Fruit fly (Drosophila melanogaster): ENCODE measurements around the gene CG15528.

CG15528 gene

DNA sequence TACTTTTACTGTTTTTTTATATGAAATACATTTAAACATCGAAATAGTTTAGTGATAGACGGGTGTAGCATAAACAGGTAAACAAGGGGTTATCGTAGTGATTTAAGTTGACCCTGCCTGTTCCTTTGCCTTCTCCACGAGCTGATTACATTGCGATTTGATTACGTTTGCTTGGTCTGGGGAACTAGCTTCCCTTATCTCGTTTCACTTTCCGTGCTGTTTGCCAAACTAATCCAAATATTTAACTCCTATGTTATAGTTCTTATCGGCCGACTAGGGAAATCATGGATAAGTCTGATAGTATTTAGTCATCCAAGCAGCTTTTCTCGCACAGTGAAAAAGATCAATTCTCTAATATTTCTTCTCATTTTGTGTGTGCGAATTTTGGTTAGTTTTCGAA lies 10.1 kb upstream of the CG15528 start:
- TF ChIP-seq tj (GFP tag; optimal IDR thresholded peaks at IDR 0.05) (no peak), CG33017 (tag; optimal IDR thresholded peaks at IDR 0.05) (no peak), pad (GFP tag; optimal IDR thresholded peaks at IDR 0.05) (no peak), CG14711 (tag; optimal IDR thresholded peaks at IDR 0.05) (no peak), kay (GFP tag; ENCODE audit: borderline replicate concordance) (peak; percentile 48), ovo (GFP tag; optimal IDR thresholded peaks at IDR 0.05) (no peak), cnc (optimal IDR thresholded peaks at IDR 0.05) (no peak), CG7045 (GFP tag; optimal IDR thresholded peaks at IDR 0.05) (peak; percentile 30), cic (GFP tag; optimal IDR thresholded peaks at IDR 0.05) (peak; percentile 35), CG12768 (GFP tag; optimal IDR thresholded peaks at IDR 0.05) (no peak), CG11617 (GFP tag; optimal IDR thresholded peaks at IDR 0.05) (no peak), CG5204 (GFP tag; optimal IDR thresholded peaks at IDR 0.05) (no peak)

dm6 chr3R:30061154-30061482 lies 9.2 kb upstream of the CG15528 start:
- TF ChIP-seq Crg-1 (GFP tag; optimal IDR thresholded peaks at IDR 0.05) (no peak), CG14711 (tag; optimal IDR thresholded peaks at IDR 0.05) (peak; percentile 48), CG7045 (GFP tag; optimal IDR thresholded peaks at IDR 0.05) (no peak), Mnt (GFP tag; optimal IDR thresholded peaks at IDR 0.05) (peak; percentile 15), CG12768 (GFP tag; optimal IDR thresholded peaks at IDR 0.05) (peak; percentile 26), CG33017 (tag; optimal IDR thresholded peaks at IDR 0.05) (peak; percentile 38), CG7101 (tag; optimal IDR thresholded peaks at IDR 0.05) (peak; percentile 56), pad (GFP tag; optimal IDR thresholded peaks at IDR 0.05) (no peak)

dm6 chr3R:30060451-30061153 lies 8.7 kb upstream of the CG15528 start:
- TF ChIP-seq bab1 (GFP tag; optimal IDR thresholded peaks at IDR 0.05), result no peak
- TF ChIP-seq CG7045 (GFP tag; optimal IDR thresholded peaks at IDR 0.05), result no peak
- no peak for TF ChIP-seq CG33017 (tag; optimal IDR thresholded peaks at IDR 0.05)
- TF ChIP-seq tj (GFP tag; optimal IDR thresholded peaks at IDR 0.05), result no peak

dm6 chr3R:30059944-30060343 lies 8.0 kb upstream of the CG15528 start:
- TF ChIP-seq CG7045 (GFP tag; optimal IDR thresholded peaks at IDR 0.05), result no peak
- no peak for TF ChIP-seq ovo (GFP tag; optimal IDR thresholded peaks at IDR 0.05)
- no peak for TF ChIP-seq CG11617 (GFP tag; optimal IDR thresholded peaks at IDR 0.05)
- TF ChIP-seq Clk (GFP tag; optimal IDR thresholded peaks at IDR 0.05), result no peak
- TF ChIP-seq CG1620 (GFP tag; optimal IDR thresholded peaks at IDR 0.05), result no peak
- TF ChIP-seq pad (GFP tag; optimal IDR thresholded peaks at IDR 0.05), result no peak
- no peak for TF ChIP-seq Mnt (GFP tag; optimal IDR thresholded peaks at IDR 0.05)
- no peak for TF ChIP-seq tj (GFP tag; optimal IDR thresholded peaks at IDR 0.05)
- TF ChIP-seq Hr96 (GFP tag; optimal IDR thresholded peaks at IDR 0.05), result no peak
- no peak for TF ChIP-seq CG12768 (GFP tag; optimal IDR thresholded peaks at IDR 0.05)
- TF ChIP-seq CG7101 (tag; optimal IDR thresholded peaks at IDR 0.05), result no peak
- TF ChIP-seq CG33017 (tag; optimal IDR thresholded peaks at IDR 0.05), result no peak
- no peak for TF ChIP-seq cic (GFP tag; optimal IDR thresholded peaks at IDR 0.05)
- no peak for TF ChIP-seq cnc (optimal IDR thresholded peaks at IDR 0.05)
- TF ChIP-seq Crg-1 (GFP tag; optimal IDR thresholded peaks at IDR 0.05), result no peak
- TF ChIP-seq kay (GFP tag; ENCODE audit: borderline replicate concordance), result no peak
- TF ChIP-seq toe (GFP tag; optimal IDR thresholded peaks at IDR 0.05), result no peak
- TF ChIP-seq CG5204 (GFP tag; optimal IDR thresholded peaks at IDR 0.05), result no peak
- TF ChIP-seq bab1 (GFP tag; optimal IDR thresholded peaks at IDR 0.05), result no peak
- TF ChIP-seq CG14711 (tag; optimal IDR thresholded peaks at IDR 0.05), result no peak

DNA sequence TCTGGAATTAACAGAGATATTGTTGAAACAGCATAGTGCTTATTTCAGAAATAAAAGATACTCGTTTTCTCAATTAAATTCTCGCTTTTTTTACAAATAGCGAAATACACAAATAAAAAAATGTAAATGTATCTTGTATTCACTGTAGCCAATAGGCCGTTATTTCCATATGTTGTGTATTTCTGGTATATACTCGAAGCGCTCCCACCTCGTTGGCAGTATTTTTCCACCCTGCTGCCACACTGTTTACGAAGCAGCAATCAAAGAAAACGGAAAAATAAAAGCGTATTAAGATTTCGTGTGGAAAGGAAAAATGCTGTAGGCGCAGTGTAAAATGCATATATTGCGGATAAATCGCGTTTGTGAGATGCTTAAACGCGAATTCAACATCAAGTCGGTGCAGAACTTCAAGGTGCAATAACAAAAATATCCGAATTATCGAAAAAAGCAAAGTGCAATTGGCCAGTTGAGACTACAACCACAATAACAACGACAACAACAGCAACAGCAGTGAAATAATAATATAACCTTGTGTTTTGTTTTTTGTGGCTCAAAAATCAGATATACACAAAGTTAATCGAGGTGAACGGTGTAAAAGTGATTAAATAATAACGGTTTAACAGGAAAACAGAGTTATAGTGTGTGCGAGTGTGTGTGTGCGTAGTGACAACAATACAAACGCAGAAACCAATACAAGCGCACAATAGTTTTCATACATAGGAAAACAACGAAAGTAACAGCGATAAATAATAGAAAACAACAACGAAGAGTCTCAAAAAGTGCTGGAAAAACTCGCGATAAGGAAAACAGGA lies 6.4 kb upstream of the CG15528 start, which contains the start of gene sima:
Gene sima, plus strand, starts transcription at position 255 of the 812 bp plus-strand sequence.
- TF ChIP-seq CG11617 (GFP tag; optimal IDR thresholded peaks at IDR 0.05) (peak; percentile 40), CG5204 (GFP tag; optimal IDR thresholded peaks at IDR 0.05) (no peak), tj (GFP tag; optimal IDR thresholded peaks at IDR 0.05) (no peak), cnc (optimal IDR thresholded peaks at IDR 0.05) (no peak), CG14711 (tag; optimal IDR thresholded peaks at IDR 0.05) (peak; percentile 48), CG1620 (GFP tag; optimal IDR thresholded peaks at IDR 0.05) (no peak), toe (GFP tag; optimal IDR thresholded peaks at IDR 0.05) (peak; percentile 12), bab1 (GFP tag; optimal IDR thresholded peaks at IDR 0.05) (peak; percentile 26), CG33017 (tag; optimal IDR thresholded peaks at IDR 0.05) (peak; percentile 28), Mnt (GFP tag; optimal IDR thresholded peaks at IDR 0.05) (peak; percentile 55), ovo (GFP tag; optimal IDR thresholded peaks at IDR 0.05) (peak; percentile 1), cic (GFP tag; optimal IDR thresholded peaks at IDR 0.05) (peak; percentile 46), Crg-1 (GFP tag; optimal IDR thresholded peaks at IDR 0.05) (no peak), CG12768 (GFP tag; optimal IDR thresholded peaks at IDR 0.05) (peak; percentile 57), kay (GFP tag; ENCODE audit: borderline replicate concordance) (no peak), pad (GFP tag; optimal IDR thresholded peaks at IDR 0.05) (no peak), Clk (GFP tag; optimal IDR thresholded peaks at IDR 0.05) (no peak), CG7101 (tag; optimal IDR thresholded peaks at IDR 0.05) (peak; percentile 15), Hr96 (GFP tag; optimal IDR thresholded peaks at IDR 0.05) (no peak), CG7045 (GFP tag; optimal IDR thresholded peaks at IDR 0.05) (no peak)

DNA sequence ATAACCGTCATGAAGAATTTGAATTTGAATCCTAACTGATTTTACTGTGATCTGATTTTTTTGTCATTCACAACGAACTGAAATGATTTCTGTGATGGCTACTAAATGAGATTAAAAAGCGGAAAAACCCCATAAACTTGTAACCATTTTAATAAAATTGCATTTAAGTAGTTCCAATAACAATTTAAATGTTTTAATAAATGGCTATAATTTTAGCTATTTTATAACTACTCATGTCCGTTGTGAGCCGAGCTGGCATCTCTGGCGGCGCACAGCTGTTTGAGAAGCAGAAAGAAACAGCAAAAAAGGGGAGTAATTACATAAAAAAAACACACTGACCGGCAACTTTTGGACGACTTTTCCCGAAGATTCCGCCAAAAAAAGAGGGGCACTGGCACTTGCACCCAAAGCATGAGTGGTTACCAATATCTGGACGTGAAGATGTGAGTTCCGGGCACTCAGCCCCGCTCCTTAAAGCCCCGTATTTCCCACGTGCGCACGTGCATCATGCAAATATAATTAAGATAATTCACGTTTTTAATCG lies 4.8 kb upstream of the CG15528 start, which contains the start of the genes CG7950 and Rpp14a:
Gene CG7950, plus strand, starts transcription at position 268 of the 544 bp plus-strand sequence.
Gene Rpp14a, plus strand, starts transcription at position 268 of the 544 bp plus-strand sequence.
- TF ChIP-seq CG11617 (GFP tag; optimal IDR thresholded peaks at IDR 0.05), result peak; percentile 90
- peak; percentile 84 for TF ChIP-seq CG33017 (tag; optimal IDR thresholded peaks at IDR 0.05)
- TF ChIP-seq toe (GFP tag; optimal IDR thresholded peaks at IDR 0.05), result peak; percentile 87
- peak; percentile 96 for TF ChIP-seq CG1620 (GFP tag; optimal IDR thresholded peaks at IDR 0.05)
- peak; percentile 92 for TF ChIP-seq bab1 (GFP tag; optimal IDR thresholded peaks at IDR 0.05)
- TF ChIP-seq Mnt (GFP tag; optimal IDR thresholded peaks at IDR 0.05), result peak; percentile 93
- peak; percentile 73 for TF ChIP-seq Crg-1 (GFP tag; optimal IDR thresholded peaks at IDR 0.05)
- TF ChIP-seq kay (GFP tag; ENCODE audit: borderline replicate concordance), result no peak
- peak; percentile 73 for TF ChIP-seq tj (GFP tag; optimal IDR thresholded peaks at IDR 0.05)
- TF ChIP-seq cic (GFP tag; optimal IDR thresholded peaks at IDR 0.05), result peak; percentile 40
- TF ChIP-seq Hr96 (GFP tag; optimal IDR thresholded peaks at IDR 0.05), result no peak
- peak; percentile 65 for TF ChIP-seq pad (GFP tag; optimal IDR thresholded peaks at IDR 0.05)
- peak; percentile 70 for TF ChIP-seq CG7045 (GFP tag; optimal IDR thresholded peaks at IDR 0.05)
- no peak for TF ChIP-seq CG5204 (GFP tag; optimal IDR thresholded peaks at IDR 0.05)
- TF ChIP-seq ovo (GFP tag; optimal IDR thresholded peaks at IDR 0.05), result peak; percentile 71
- peak; percentile 62 for TF ChIP-seq Clk (GFP tag; optimal IDR thresholded peaks at IDR 0.05)
- peak; percentile 83 for TF ChIP-seq CG14711 (tag; optimal IDR thresholded peaks at IDR 0.05)
- TF ChIP-seq CG12768 (GFP tag; optimal IDR thresholded peaks at IDR 0.05), result peak; percentile 73
- TF ChIP-seq cnc (optimal IDR thresholded peaks at IDR 0.05), result no peak
- peak; percentile 91 for TF ChIP-seq CG7101 (tag; optimal IDR thresholded peaks at IDR 0.05)
